Worm (Caenorhabditis elegans): ENCODE measurements around the gene rpoa-49.

rpoa-49 gene

ce11 chrII:6349-6748 lies 38.5 kb upstream of the rpoa-49 start, which contains the start of gene osta-1:
Gene osta-1, plus strand, starts transcription at chrII:6657.
- TF ChIP-seq F13H6.1 (tag; optimal IDR thresholded peaks at IDR 0.05) (no peak), unc-3 (GFP tag; conservative IDR thresholded peaks at IDR 0.05) (no peak), unc-3 (tag; optimal IDR thresholded peaks at IDR 0.05) (no peak), hlh-13 (GFP tag; optimal IDR thresholded peaks at IDR 0.05) (no peak), hlh-30 (tag; optimal IDR thresholded peaks at IDR 0.05; ENCODE audit: insufficient read depth) (no peak), ceh-22 (tag; optimal IDR thresholded peaks at IDR 0.05) (no peak), che-1 (tag; optimal IDR thresholded peaks at IDR 0.05) (no peak), npax-4 (tag; optimal IDR thresholded peaks at IDR 0.05) (no peak), pax-1 (tag; optimal IDR thresholded peaks at IDR 0.05) (no peak), unc-42 (tag; optimal IDR thresholded peaks at IDR 0.05) (no peak), ceh-48 (tag; optimal IDR thresholded peaks at IDR 0.05) (no peak), fkh-6 (tag; optimal IDR thresholded peaks at IDR 0.05) (no peak), sox-2 (GFP tag; IDR thresholded peaks at IDR 0.05) (no peak), lim-6 (tag; optimal IDR thresholded peaks at IDR 0.05) (no peak), lin-11 (tag; optimal IDR thresholded peaks at IDR 0.05) (no peak), sox-4 (tag; optimal IDR thresholded peaks at IDR 0.05) (no peak)

- no peak for TF ChIP-seq tbx-7 (tag; optimal IDR thresholded peaks at IDR 0.05)
- TF ChIP-seq ceh-31 (tag; optimal IDR thresholded peaks at IDR 0.05): no peak
- no peak for TF ChIP-seq unc-3 (GFP tag; conservative IDR thresholded peaks at IDR 0.05)
- no peak for TF ChIP-seq unc-3 (tag; optimal IDR thresholded peaks at IDR 0.05)
- TF ChIP-seq madf-2 (tag; optimal IDR thresholded peaks at IDR 0.05): no peak
- TF ChIP-seq fkh-10 (GFP tag; optimal IDR thresholded peaks at IDR 0.05): no peak
- no peak for TF ChIP-seq dmd-4 (tag; optimal IDR thresholded peaks at IDR 0.05; ENCODE audit: borderline replicate concordance)
- TF ChIP-seq ttx-3 (tag; optimal IDR thresholded peaks at IDR 0.05): no peak
Observed at ce11 chrII:8212-8611, 36.6 kb upstream of the rpoa-49 start.

- TF ChIP-seq ceh-9 (tag; optimal IDR thresholded peaks at IDR 0.05) (no peak), ceh-30 (tag; optimal IDR thresholded peaks at IDR 0.05) (no peak)
Observed at ce11 chrII:11783-12182, 33.1 kb upstream of the rpoa-49 start, which contains the start of gene best-4. Gene best-4, minus strand, starts transcription at chrII:11883.

ce11 chrII:12685-13084 lies 32.2 kb upstream of the rpoa-49 start, which contains the start of gene best-3:
Gene best-3, plus strand, starts transcription at chrII:12985.
- no peak for TF ChIP-seq hlh-6 (tag; optimal IDR thresholded peaks at IDR 0.05)
- no peak for TF ChIP-seq ceh-45 (GFP tag; IDR thresholded peaks at IDR 0.05)
- no peak for TF ChIP-seq ceh-9 (tag; optimal IDR thresholded peaks at IDR 0.05)
- TF ChIP-seq ets-4 (tag; optimal IDR thresholded peaks at IDR 0.05): no peak
- TF ChIP-seq fax-1 (tag; optimal IDR thresholded peaks at IDR 0.05): no peak
- TF ChIP-seq hlh-13 (GFP tag; optimal IDR thresholded peaks at IDR 0.05): no peak
- no peak for TF ChIP-seq ref-2 (tag; optimal IDR thresholded peaks at IDR 0.05)
- no peak for TF ChIP-seq ceh-30 (tag; optimal IDR thresholded peaks at IDR 0.05)
- TF ChIP-seq pqm-1 (tag; optimal IDR thresholded peaks at IDR 0.05): no peak
- TF ChIP-seq ceh-2 (tag; optimal IDR thresholded peaks at IDR 0.05): no peak
- TF ChIP-seq hlh-15 (tag; optimal IDR thresholded peaks at IDR 0.05): no peak
- TF ChIP-seq pax-1 (tag; optimal IDR thresholded peaks at IDR 0.05): no peak
- no peak for TF ChIP-seq pat-9 (tag; optimal IDR thresholded peaks at IDR 0.05)
- TF ChIP-seq T23F11.4 (GFP tag; optimal IDR thresholded peaks at IDR 0.05): no peak

- TF ChIP-seq ama-1 (optimal IDR thresholded peaks at IDR 0.05) (no peak), ceh-34 (tag; optimal IDR thresholded peaks at IDR 0.05) (peak; percentile 16), hlh-15 (tag; optimal IDR thresholded peaks at IDR 0.05) (no peak), hlh-13 (GFP tag; optimal IDR thresholded peaks at IDR 0.05) (no peak), dve-1 (tag; optimal IDR thresholded peaks at IDR 0.05) (no peak), ceh-6 (GFP tag; optimal IDR thresholded peaks at IDR 0.05) (peak; percentile 41), nhr-11 (tag; optimal IDR thresholded peaks at IDR 0.05) (no peak), dmd-4 (tag; optimal IDR thresholded peaks at IDR 0.05; ENCODE audit: borderline replicate concordance) (peak; percentile 29), ceh-48 (tag; optimal IDR thresholded peaks at IDR 0.05) (peak; percentile 44), K09A11.1 (tag; optimal IDR thresholded peaks at IDR 0.05; ENCODE audit: insufficient read depth) (no peak), lin-11 (tag; optimal IDR thresholded peaks at IDR 0.05) (no peak), ceh-14 (tag; optimal IDR thresholded peaks at IDR 0.05) (peak; percentile 2), lim-6 (tag; optimal IDR thresholded peaks at IDR 0.05) (no peak), syd-9 (tag; optimal IDR thresholded peaks at IDR 0.05) (no peak), ceh-18 (tag; optimal IDR thresholded peaks at IDR 0.05) (peak; percentile 56), tbx-7 (tag; optimal IDR thresholded peaks at IDR 0.05) (no peak), pha-2 (tag; optimal IDR thresholded peaks at IDR 0.05) (no peak), rnt-1 (tag; optimal IDR thresholded peaks at IDR 0.05) (peak; percentile 74), unc-55 (GFP tag; optimal IDR thresholded peaks at IDR 0.05) (peak; percentile 61), pqm-1 (tag; optimal IDR thresholded peaks at IDR 0.05) (peak; percentile 10), madf-2 (tag; optimal IDR thresholded peaks at IDR 0.05) (peak; percentile 55), pax-1 (tag; optimal IDR thresholded peaks at IDR 0.05) (no peak)
Observed at ce11 chrII:18787-19186, 26.1 kb upstream of the rpoa-49 start.
